Worm (Caenorhabditis elegans) whole organism, young adult: ENCODE results near the gene F02D8.9.

ENCODE experiments used
- B0019.2 ChIP-seq: fragments of 200-800 bp; sonication (Bioruptor generic); conservative IDR thresholded peaks from 2 replicates; pipeline ENCODE4 v1.3.6; 2022; ENCODE audit warnings: missing genetic modification reagents, missing genetic modification characterization, missing compliant biosample characterization
- B0336.3 ChIP-seq: fragments of 200-800 bp; sonication (Bioruptor generic); IDR thresholded peaks from 2 replicates; pipeline ENCODE4 v1.3.6; 2022; ENCODE audit warnings: missing genetic modification characterization, missing compliant biosample characterization
- C06A6.2 ChIP-seq: fragments of 200-800 bp; sonication (Bioruptor generic); conservative IDR thresholded peaks from 2 replicates; pipeline ENCODE4 v1.3.6; 2022; ENCODE audit warnings: missing genetic modification characterization, missing compliant biosample characterization
- C17E4.6 ChIP-seq: fragments of 200-800 bp; sonication (Bioruptor generic); IDR thresholded peaks from 2 replicates; pipeline ENCODE4 v1.3.6; 2022; ENCODE audit warnings: missing genetic modification reagents, missing genetic modification characterization, missing compliant biosample characterization
- F39B2.1 ChIP-seq: fragments of 200-800 bp; sonication (Bioruptor generic); IDR thresholded peaks from 2 replicates; pipeline ENCODE4 v1.3.6; 2022; ENCODE audit warnings: missing genetic modification reagents, missing genetic modification characterization, missing compliant biosample characterization
- F57A8.1 ChIP-seq: fragments of 200-800 bp; sonication (Bioruptor generic); optimal IDR thresholded peaks from 2 replicates; lab custom pipeline; 2018; ENCODE audit warnings: mild to moderate bottlenecking, missing genetic modification characterization, moderate library complexity, missing compliant biosample characterization
- K11D2.4 ChIP-seq: fragments of 200-800 bp; sonication (Bioruptor generic); IDR thresholded peaks from 2 replicates; pipeline ENCODE4 v1.3.6; 2022; ENCODE audit warnings: missing genetic modification reagents, missing genetic modification characterization, missing compliant biosample characterization
- K12H6.12 ChIP-seq: fragments of 200-800 bp; sonication (Bioruptor generic); optimal IDR thresholded peaks from 2 replicates; lab custom pipeline; 2018; ENCODE audit warnings: mild to moderate bottlenecking, missing genetic modification characterization, missing compliant biosample characterization
- Y56A3A.18 ChIP-seq: fragments of 200-800 bp; sonication (Bioruptor generic); IDR thresholded peaks from 2 replicates; pipeline ENCODE4 v1.3.6; 2022; ENCODE audit warnings: missing genetic modification reagents, missing genetic modification characterization, missing compliant biosample characterization
- Y67H2A.10 ChIP-seq: fragments of 200-800 bp; sonication (Bioruptor generic); conservative IDR thresholded peaks from 2 replicates; pipeline ENCODE4 v1.3.6; 2022; ENCODE audit warnings: missing genetic modification reagents, missing genetic modification characterization, missing compliant biosample characterization
- Y95B8A.8 ChIP-seq: fragments of 200-800 bp; sonication (Bioruptor generic); IDR thresholded peaks from 2 replicates; pipeline ENCODE4 v1.3.6; 2022; ENCODE audit warnings: missing genetic modification reagents, missing genetic modification characterization, missing compliant biosample characterization
- akir-1 ChIP-seq: fragments of 200-800 bp; sonication (Bioruptor generic); optimal IDR thresholded peaks from 2 replicates; lab custom pipeline; 2018; ENCODE audit warnings: mild to moderate bottlenecking, missing genetic modification characterization, moderate library complexity, missing compliant biosample characterization
- attf-6 ChIP-seq: fragments of 200-800 bp; sonication (Bioruptor generic); IDR thresholded peaks from 2 replicates; pipeline ENCODE4 v1.3.6; 2022; ENCODE audit warnings: missing genetic modification reagents, missing genetic modification characterization, missing compliant biosample characterization
- ceh-100 ChIP-seq: fragments of 200-800 bp; sonication (Bioruptor generic); IDR thresholded peaks from 2 replicates; pipeline ENCODE4 v1.3.6; 2022; ENCODE audit warnings: missing genetic modification reagents, missing genetic modification characterization, missing compliant biosample characterization
- ceh-27 ChIP-seq: fragments of 200-800 bp; sonication (Bioruptor generic); optimal IDR thresholded peaks from 2 replicates; lab custom pipeline; 2018; ENCODE audit warnings: mild to moderate bottlenecking, missing genetic modification characterization, moderate library complexity, missing compliant biosample characterization
- ceh-79 ChIP-seq: sonication (generic microtip); optimal IDR thresholded peaks from 2 replicates; lab custom pipeline; 2017; ENCODE audit warnings: mild to moderate bottlenecking, missing genetic modification characterization, missing compliant biosample characterization
- ceh-91 ChIP-seq: fragments of 200-800 bp; sonication (Bioruptor generic); IDR thresholded peaks from 2 replicates; pipeline ENCODE4 v1.3.6; 2022; ENCODE audit warnings: missing genetic modification reagents, missing genetic modification characterization, missing compliant biosample characterization
- die-1 ChIP-seq: sonication (generic microtip); optimal IDR thresholded peaks from 2 replicates; lab custom pipeline; 2016; ENCODE audit warnings: missing genotype, mild to moderate bottlenecking, missing genetic modification characterization, missing compliant biosample characterization
- dox-1 ChIP-seq: fragments of 200-800 bp; sonication (Bioruptor generic); IDR thresholded peaks from 2 replicates; pipeline ENCODE4 v1.3.6; 2022; ENCODE audit warnings: missing genetic modification reagents, missing genetic modification characterization, missing compliant biosample characterization
- egrh-3 ChIP-seq: fragments of 200-800 bp; sonication (Bioruptor generic); IDR thresholded peaks from 2 replicates; pipeline ENCODE4 v1.3.6; 2022; ENCODE audit warnings: missing genetic modification reagents, missing genetic modification characterization, missing compliant biosample characterization
- him-1 ChIP-seq: sonication (generic microtip); optimal IDR thresholded peaks from 2 replicates; lab custom pipeline; 2016; ENCODE audit warnings: missing genotype, missing genetic modification reagents, missing genetic modification characterization, missing compliant biosample characterization
- hlh-26 ChIP-seq: fragments of 200-800 bp; sonication (Bioruptor generic); conservative IDR thresholded peaks from 2 replicates; pipeline ENCODE4 v1.3.6; 2022; ENCODE audit warnings: missing genetic modification reagents, missing genetic modification characterization, missing compliant biosample characterization
- hmg-1.2 ChIP-seq: fragments of 200-800 bp; sonication (Bioruptor generic); IDR thresholded peaks from 2 replicates; pipeline ENCODE4 v1.3.6; 2022; ENCODE audit warnings: missing genetic modification reagents, missing genetic modification characterization, missing compliant biosample characterization
- hsf-1 ChIP-seq: fragments of 200-800 bp; sonication (Bioruptor generic); IDR thresholded peaks from 2 replicates; pipeline ENCODE4 v1.3.6; 2022; ENCODE audit warnings: missing genetic modification reagents, missing genetic modification characterization, missing compliant biosample characterization
- let-526 ChIP-seq: fragments of 200-800 bp; sonication (Bioruptor generic); IDR thresholded peaks from 2 replicates; pipeline ENCODE4 v1.3.6; 2022; ENCODE audit warnings: missing genetic modification reagents, missing genetic modification characterization, missing compliant biosample characterization
- lin-35 ChIP-seq, 3 experiments: fragments of 150-350 bp in 2 of 3; sonication (generic microtip) in 1 of 3; optimal IDR thresholded peaks; 2 replicates each; lab custom pipeline; 2014 to 2018; ENCODE audit warnings: missing biosample characterization in 3 of 3, missing genetic modification characterization in 3 of 3, missing genetic modification reagents in 3 of 3
- lin-54 ChIP-seq: fragments of 200-800 bp; sonication (Bioruptor generic); optimal IDR thresholded peaks from 2 replicates; lab custom pipeline; 2018; ENCODE audit warnings: mild to moderate bottlenecking, missing genetic modification characterization, missing compliant biosample characterization
- lir-1 ChIP-seq: fragments of 200-800 bp; sonication (Bioruptor generic); conservative IDR thresholded peaks from 2 replicates; pipeline ENCODE4 v1.3.6; 2022; ENCODE audit warnings: missing genetic modification reagents, missing genetic modification characterization, missing compliant biosample characterization
- madf-6 ChIP-seq: fragments of 200-800 bp; sonication (Bioruptor generic); IDR thresholded peaks from 2 replicates; pipeline ENCODE4 v1.3.6; 2022; ENCODE audit warnings: missing genetic modification reagents, missing genetic modification characterization, missing compliant biosample characterization
- mcd-1 ChIP-seq: fragments of 200-800 bp; sonication (Bioruptor generic); IDR thresholded peaks from 2 replicates; pipeline ENCODE4 v1.3.6; 2022; ENCODE audit warnings: missing genetic modification reagents, missing genetic modification characterization, missing compliant biosample characterization
- mxl-1 ChIP-seq: sonication (generic microtip); optimal IDR thresholded peaks from 2 replicates; lab custom pipeline; 2016; ENCODE audit warnings: missing genetic modification characterization, missing compliant biosample characterization
- nfya-1 ChIP-seq: sonication (generic microtip); optimal IDR thresholded peaks from 2 replicates; lab custom pipeline; 2017; ENCODE audit warnings: antibody characterized with exemption, missing compliant biosample characterization, missing genetic modification characterization, borderline replicate concordance; ENCODE audit not compliant: insufficient read depth
- nfyb-1 ChIP-seq: fragments of 200-800 bp; sonication (Bioruptor generic); IDR thresholded peaks from 2 replicates; pipeline ENCODE4 v1.3.6; 2022; ENCODE audit warnings: missing genetic modification reagents, missing genetic modification characterization, missing compliant biosample characterization
- nhr-90 ChIP-seq: sonication (generic microtip); optimal IDR thresholded peaks from 2 replicates; lab custom pipeline; 2016; ENCODE audit warnings: missing genotype, mild to moderate bottlenecking, missing genetic modification characterization, missing compliant biosample characterization
- pha-4 ChIP-seq: fragments of 150-350 bp; sonication (generic microtip); optimal IDR thresholded peaks from 2 replicates; lab custom pipeline; 2014; ENCODE audit warnings: missing biosample characterization, missing genetic modification reagents, missing genetic modification characterization
- repo-1 ChIP-seq: sonication (generic microtip); optimal IDR thresholded peaks from 2 replicates; lab custom pipeline; 2017; ENCODE audit warnings: mild to moderate bottlenecking, missing genetic modification characterization, missing compliant biosample characterization
- sdz-38 ChIP-seq: sonication (generic microtip); optimal IDR thresholded peaks from 2 replicates; lab custom pipeline; 2016; ENCODE audit warnings: missing genotype, missing genetic modification characterization, missing compliant biosample characterization
- snpc-4 ChIP-seq, 5 experiments: fragments of 150-350 bp in 1 of 5; sonication (generic microtip) in 4 of 5; optimal IDR thresholded peaks; 2 replicates each; lab custom pipeline; 2014 to 2018; ENCODE audit warnings: missing genetic modification characterization in 5 of 5, missing biosample characterization in 3 of 5, antibody characterized with exemption in 2 of 5, mild to moderate bottlenecking in 2 of 5, missing compliant biosample characterization in 2 of 5, missing genotype in 2 of 5, moderate library complexity in 2 of 5, missing genetic modification reagents in 1 of 5
- sptf-2 ChIP-seq: fragments of 200-800 bp; sonication (Bioruptor generic); optimal IDR thresholded peaks from 2 replicates; lab custom pipeline; 2018; ENCODE audit warnings: mild to moderate bottlenecking, missing genetic modification characterization, missing compliant biosample characterization
- xnd-1 ChIP-seq: sonication (generic microtip); optimal IDR thresholded peaks from 2 replicates; lab custom pipeline; 2016; ENCODE audit warnings: missing genotype, missing genetic modification reagents, missing genetic modification characterization, missing compliant biosample characterization
- zfh-2 ChIP-seq: fragments of 200-800 bp; sonication (Bioruptor generic); conservative IDR thresholded peaks from 2 replicates; pipeline ENCODE4 v1.3.6; 2022; ENCODE audit warnings: missing genetic modification reagents, missing genetic modification characterization, missing compliant biosample characterization
- ztf-18 ChIP-seq: sonication (generic microtip); optimal IDR thresholded peaks from 2 replicates; lab custom pipeline; 2016; ENCODE audit warnings: missing genotype, mild to moderate bottlenecking, missing genetic modification characterization, missing compliant biosample characterization

The F02D8.9 gene

DNA sequence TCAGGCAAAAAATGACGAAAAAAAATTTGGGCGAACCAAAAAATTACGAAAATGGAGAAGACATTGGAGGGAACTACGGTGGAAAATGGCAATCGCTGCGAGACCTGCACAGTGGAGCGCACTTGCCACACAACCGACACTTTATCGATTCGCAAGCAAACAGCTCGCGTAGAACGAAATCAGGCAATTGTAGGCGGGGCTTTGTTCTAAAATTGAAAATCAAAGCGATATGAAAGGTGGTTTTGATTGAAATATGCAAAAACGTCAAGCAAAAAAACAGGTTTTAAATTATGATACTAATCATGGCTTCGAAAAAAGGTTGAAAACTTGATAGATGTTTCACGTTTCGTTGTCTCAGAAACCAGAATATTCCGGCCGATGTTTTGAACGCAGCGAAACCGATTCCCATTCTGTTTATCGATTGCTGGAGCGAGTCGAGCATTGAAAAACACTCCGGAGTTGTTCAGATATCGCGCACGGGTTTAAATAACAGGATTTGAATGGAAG lies 46.7 kb upstream of the F02D8.9 start, which contains the start of the genes fib-1 and mut-15 (continued):
- peak; percentile 98 for TF ChIP-seq ceh-100
- TF ChIP-seq hmg-1.2 (GFP tag; lab: Robert Waterston, UW) = peak; percentile 72
- no peak for TF ChIP-seq C06A6.2 (GFP tag; lab: Robert Waterston, UW)
- TF ChIP-seq ceh-27 = peak; percentile 95
- peak; percentile 99 for TF ChIP-seq mcd-1 (GFP tag; lab: Robert Waterston, UW)
- TF ChIP-seq F39B2.1 (GFP tag; lab: Robert Waterston, UW) = no peak
- no peak for TF ChIP-seq repo-1
- TF ChIP-seq ztf-18 (tag; lab: Kevin White, UChicago) = peak; percentile 50
- no peak for TF ChIP-seq nfya-1 (tag; lab: Kevin White, UChicago)
- TF ChIP-seq pha-4 = peak; percentile 85
- TF ChIP-seq lir-1 (GFP tag; lab: Robert Waterston, UW) = peak; percentile 54; the same call in 1 of the 2 replicates
- TF ChIP-seq Y67H2A.10 (GFP tag; lab: Robert Waterston, UW) = peak; percentile 76; the same call in 1 of the 2 replicates
- peak; percentile 85 for TF ChIP-seq K12H6.12 (tag; lab: Kevin White, UChicago)
- TF ChIP-seq B0019.2 (GFP tag; lab: Robert Waterston, UW) = peak; percentile 59; the same call in 1 of the 2 replicates
- 0 out of 2 replicates have a peak, but pooled peaks have one; percentile 61 for TF ChIP-seq let-526 (GFP tag; lab: Robert Waterston, UW)
- no peak for TF ChIP-seq C17E4.6 (GFP tag; lab: Robert Waterston, UW)
- peak; percentile 90 for TF ChIP-seq dox-1

- TF ChIP-seq egrh-3 (peak; percentile 78), attf-6 (GFP tag; lab: Robert Waterston, UW) (peak; percentile 35; the same call in 1 of the 2 replicates), hsf-1 (peak; percentile 5; the same call in 1 of the 2 replicates), sdz-38 (tag; lab: Kevin White, UChicago) (no peak), F57A8.1 (peak; percentile 20), C17E4.6 (GFP tag; lab: Robert Waterston, UW) (no peak), zfh-2 (peak; percentile 87), sptf-2 (GFP tag; lab: Kevin White, UChicago) (peak; percentile 2), C06A6.2 (GFP tag; lab: Robert Waterston, UW) (no peak), dox-1 (peak; percentile 11; the same call in 1 of the 2 replicates), hlh-26 (GFP tag; lab: Robert Waterston, UW) (no peak)
Observed at ce11 chrV:15001536-15001935, 46.0 kb upstream of the F02D8.9 start.

DNA sequence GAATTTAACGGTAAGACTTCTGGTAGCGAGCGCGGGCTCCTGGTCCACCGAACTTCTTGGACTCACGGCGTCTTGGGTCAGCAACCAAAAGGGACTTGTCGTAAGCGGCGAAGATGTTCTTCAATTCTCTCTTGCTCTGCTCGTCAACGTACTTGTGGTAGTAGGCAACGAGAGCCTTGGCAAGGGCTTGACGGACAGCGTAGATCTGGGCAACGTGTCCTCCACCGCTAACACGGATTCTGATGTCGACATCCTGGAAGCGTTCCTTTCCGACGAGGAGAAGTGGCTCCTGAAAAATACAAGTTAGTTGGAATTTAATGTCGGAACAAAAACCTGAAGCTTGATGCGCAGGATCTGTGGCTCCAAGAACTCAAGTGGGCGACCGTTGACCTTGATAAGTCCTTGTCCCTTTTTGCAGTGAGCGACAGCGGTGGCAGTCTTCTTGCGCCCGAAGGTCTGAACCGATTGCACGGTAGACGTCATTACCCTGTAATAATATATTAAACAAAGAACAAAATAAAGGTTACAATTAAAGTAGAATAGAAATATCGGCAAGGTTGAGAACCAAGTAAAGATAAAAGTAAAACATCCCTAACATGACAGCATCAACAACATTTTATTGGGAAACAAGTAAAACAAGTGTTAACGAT lies 44.6 kb upstream of the F02D8.9 start, which contains the start of gene rps-16:
Gene rps-16, minus strand, starts transcription at position 487 of the 650 bp plus-strand sequence.
- TF ChIP-seq snpc-4 (GFP tag; optimal IDR thresholded peaks at IDR 0.05; lab: Kevin White, UChicago) (no peak), snpc-4 (tag; optimal IDR thresholded peaks at IDR 0.05; lab: Kevin White, UChicago) (peak in 2 of 4 experiments; percentile 27 to 29), nfyb-1 (GFP tag; lab: Robert Waterston, UW) (peak; percentile 79), die-1 (tag; lab: Kevin White, UChicago) (peak; percentile 15), Y95B8A.8 (GFP tag; lab: Robert Waterston, UW) (0 out of 2 replicates have a peak, but pooled peaks have one; percentile 8), nhr-90 (no peak), dox-1 (peak; percentile 63), Y56A3A.18 (peak; percentile 67), him-1 (no peak), madf-6 (GFP tag; lab: Robert Waterston, UW) (peak; percentile 80), akir-1 (GFP tag; lab: Kevin White, UChicago) (no peak), xnd-1 (tag; lab: Kevin White, UChicago) (peak; percentile 9), B0336.3 (peak; percentile 79; the same call in 1 of the 2 replicates), C06A6.2 (GFP tag; lab: Robert Waterston, UW) (no peak), Y67H2A.10 (GFP tag; lab: Robert Waterston, UW) (no peak), egrh-3 (no peak), lin-54 (peak; percentile 39), sdz-38 (tag; lab: Kevin White, UChicago) (no peak), lin-35 (GFP tag; optimal IDR thresholded peaks at IDR 0.05; lab: Kevin White, UChicago) (no peak), mxl-1 (tag; lab: Kevin White, UChicago) (no peak), ceh-100 (peak; percentile 81), K11D2.4 (GFP tag; lab: Robert Waterston, UW) (no peak), nfya-1 (tag; lab: Kevin White, UChicago) (no peak), ceh-79 (tag; lab: Kevin White, UChicago) (peak; percentile 28), ceh-91 (no peak)
